Worm (Caenorhabditis elegans) whole organism, L2 larva: Measurements from ENCODE around the gene srx-134.

Experiments
- F13H6.1 ChIP-seq: sonication (generic microtip); optimal IDR thresholded peaks from 2 replicates; lab custom pipeline; 2016; ENCODE audit warnings: missing genetic modification characterization, missing compliant biosample characterization
- R02D3.7 ChIP-seq: fragments of 150-350 bp; optimal IDR thresholded peaks from 2 replicates; lab custom pipeline; 2014; ENCODE audit warnings: missing biosample characterization, missing genetic modification characterization
- Y55F3AM.14 ChIP-seq: fragments of 200-800 bp; sonication (Bioruptor generic); optimal IDR thresholded peaks from 2 replicates; lab custom pipeline; 2018; ENCODE audit warnings: mild to moderate bottlenecking, missing genetic modification characterization, missing compliant biosample characterization
- ZK546.5 ChIP-seq: sonication (generic microtip); optimal IDR thresholded peaks from 2 replicates; lab custom pipeline; 2017; ENCODE audit warnings: missing biosample characterization, missing genetic modification characterization
- alr-1 ChIP-seq: fragments of 150-350 bp; optimal IDR thresholded peaks from 2 replicates; lab custom pipeline; 2014; ENCODE audit warnings: missing biosample characterization, missing genetic modification characterization
- aly-2 ChIP-seq: fragments of 150-350 bp; optimal IDR thresholded peaks from 2 replicates; lab custom pipeline; 2014; ENCODE audit warnings: missing biosample characterization, missing genetic modification characterization
- ceh-16 ChIP-seq: fragments of 150-350 bp; optimal IDR thresholded peaks from 2 replicates; lab custom pipeline; 2014; ENCODE audit warnings: missing biosample characterization, missing genetic modification characterization
- ceh-82 ChIP-seq: fragments of 150-350 bp; optimal IDR thresholded peaks from 2 replicates; lab custom pipeline; 2014; ENCODE audit warnings: missing biosample characterization, missing genetic modification characterization
- crh-2 ChIP-seq: sonication (generic microtip); optimal IDR thresholded peaks from 2 replicates; lab custom pipeline; 2017; ENCODE audit warnings: missing biosample characterization, missing genetic modification characterization
- dmd-4 ChIP-seq: sonication (generic microtip); optimal IDR thresholded peaks from 2 replicates; lab custom pipeline; 2017; ENCODE audit warnings: missing biosample characterization, missing genetic modification characterization
- elt-1 ChIP-seq: fragments of 150-350 bp; optimal IDR thresholded peaks from 2 replicates; lab custom pipeline; 2014; ENCODE audit warnings: missing biosample characterization, missing genetic modification characterization
- elt-3 ChIP-seq: sonication (generic microtip); optimal IDR thresholded peaks from 2 replicates; lab custom pipeline; 2017; ENCODE audit warnings: missing biosample characterization, missing genetic modification characterization
- fos-1 ChIP-seq: fragments of 150-350 bp; optimal IDR thresholded peaks from 2 replicates; lab custom pipeline; 2014; ENCODE audit warnings: missing biosample characterization, missing genetic modification characterization
- lin-13 ChIP-seq: fragments of 150-350 bp; optimal IDR thresholded peaks from 2 replicates; lab custom pipeline; 2014; ENCODE audit warnings: missing biosample characterization, missing genetic modification reagents, missing genetic modification characterization
- lin-39 ChIP-seq: fragments of 150-350 bp; optimal IDR thresholded peaks from 2 replicates; lab custom pipeline; 2014; ENCODE audit warnings: missing biosample characterization, missing genetic modification reagents, missing genetic modification characterization
- mab-5 ChIP-seq: fragments of 150-350 bp; optimal IDR thresholded peaks from 2 replicates; lab custom pipeline; 2014; ENCODE audit warnings: missing biosample characterization, missing genetic modification characterization
- nhr-12 ChIP-seq: fragments of 150-350 bp; optimal IDR thresholded peaks from 2 replicates; lab custom pipeline; 2014; ENCODE audit warnings: missing biosample characterization, missing genetic modification characterization
- nhr-21 ChIP-seq: fragments of 150-350 bp; optimal IDR thresholded peaks from 2 replicates; lab custom pipeline; 2014; ENCODE audit warnings: missing biosample characterization, missing genetic modification characterization
- nhr-23 ChIP-seq: fragments of 150-350 bp; optimal IDR thresholded peaks from 2 replicates; lab custom pipeline; 2014; ENCODE audit warnings: missing biosample characterization, missing genetic modification reagents, missing genetic modification characterization
- nhr-237 ChIP-seq: fragments of 150-350 bp; optimal IDR thresholded peaks from 2 replicates; lab custom pipeline; 2014; ENCODE audit warnings: missing biosample characterization, missing genetic modification characterization
- nhr-25 ChIP-seq: fragments of 150-350 bp; sonication (generic microtip); optimal IDR thresholded peaks from 3 replicates; lab custom pipeline; 2014; ENCODE audit warnings: missing biosample characterization, missing genetic modification characterization
- nhr-6 ChIP-seq: fragments of 150-350 bp; optimal IDR thresholded peaks from 2 replicates; lab custom pipeline; 2014; ENCODE audit warnings: missing biosample characterization, missing genetic modification characterization
- nhr-77 ChIP-seq: fragments of 150-350 bp; optimal IDR thresholded peaks from 2 replicates; lab custom pipeline; 2014; ENCODE audit warnings: missing biosample characterization, missing genetic modification characterization
- peb-1 ChIP-seq: fragments of 150-350 bp; optimal IDR thresholded peaks from 2 replicates; lab custom pipeline; 2014; ENCODE audit warnings: missing biosample characterization, missing genetic modification characterization
- sem-4 ChIP-seq: fragments of 150-350 bp; optimal IDR thresholded peaks from 2 replicates; lab custom pipeline; 2014; ENCODE audit warnings: missing biosample characterization, missing genetic modification reagents, missing genetic modification characterization
- sma-9 ChIP-seq, 2 experiments: fragments of 150-350 bp in 1 of 2; sonication (generic microtip) in 1 of 2; optimal IDR thresholded peaks; 2 replicates each; lab custom pipeline; 2014 to 2016; ENCODE audit warnings: missing genetic modification characterization in 2 of 2, mild to moderate bottlenecking in 1 of 2, missing biosample characterization in 1 of 2, missing compliant biosample characterization in 1 of 2, missing genetic modification reagents in 1 of 2, moderate library complexity in 1 of 2
- snpc-4 ChIP-seq: fragments of 150-350 bp; optimal IDR thresholded peaks from 2 replicates; lab custom pipeline; 2014; ENCODE audit warnings: missing biosample characterization, missing genetic modification characterization
- unc-39 ChIP-seq: fragments of 150-350 bp; optimal IDR thresholded peaks from 2 replicates; lab custom pipeline; 2014; ENCODE audit warnings: missing biosample characterization, missing genetic modification characterization
- unc-62 ChIP-seq: fragments of 150-350 bp; optimal IDR thresholded peaks from 2 replicates; lab custom pipeline; 2014; ENCODE audit warnings: missing biosample characterization, missing genetic modification reagents, missing genetic modification characterization
- zag-1 ChIP-seq: fragments of 150-350 bp; optimal IDR thresholded peaks from 2 replicates; lab custom pipeline; 2014; ENCODE audit warnings: missing biosample characterization, missing genetic modification characterization
- ztf-1 ChIP-seq: fragments of 200-800 bp; sonication (Bioruptor generic); conservative IDR thresholded peaks from 2 replicates; pipeline ENCODE4 v1.3.6; 2022; ENCODE audit warnings: missing genetic modification characterization, missing compliant biosample characterization
- ztf-11 ChIP-seq: sonication (generic microtip); optimal IDR thresholded peaks from 2 replicates; lab custom pipeline; 2017; ENCODE audit warnings: missing biosample characterization, missing genetic modification characterization
- ztf-4 ChIP-seq: fragments of 150-350 bp; optimal IDR thresholded peaks from 2 replicates; lab custom pipeline; 2014; ENCODE audit warnings: missing biosample characterization, missing genetic modification characterization

The srx-134 gene

DNA sequence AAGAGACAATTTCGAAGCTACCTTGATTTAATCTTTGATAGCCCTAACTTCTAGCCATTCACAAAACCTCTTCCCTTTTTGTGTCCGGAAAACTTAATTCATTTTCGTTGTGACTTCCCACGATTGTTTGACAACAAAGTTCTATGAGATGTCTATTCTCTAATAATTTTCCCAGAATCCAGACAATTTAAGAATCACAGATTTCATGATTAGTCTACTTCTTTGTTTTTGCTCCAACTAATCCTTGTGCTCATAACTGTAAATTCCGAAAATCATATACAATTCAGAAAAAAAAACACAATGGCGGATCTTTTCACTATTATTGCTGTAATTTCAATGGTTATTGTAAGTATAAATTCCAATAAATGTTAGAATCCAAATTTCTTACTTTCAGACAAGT is 6.2 kb upstream of the srx-134 start, which contains the start of gene srx-137:
Gene srx-137, plus strand, starts transcription at position 301 of the 400 bp plus-strand sequence.
- TF ChIP-seq snpc-4 (tag; lab: Kevin White, UChicago) (no peak), nhr-237 (tag; lab: Kevin White, UChicago) (no peak), lin-39 (tag; lab: Kevin White, UChicago) (no peak), ztf-11 (no peak), mab-5 (tag; lab: Kevin White, UChicago) (no peak), unc-62 (GFP tag; lab: Kevin White, UChicago) (no peak), elt-1 (tag; lab: Kevin White, UChicago) (no peak), aly-2 (tag; lab: Kevin White, UChicago) (no peak), nhr-12 (tag; lab: Kevin White, UChicago) (no peak), ztf-1 (GFP tag; lab: Robert Waterston, UW) (no peak), Y55F3AM.14 (GFP tag; lab: Kevin White, UChicago) (no peak), lin-13 (no peak), fos-1 (tag; lab: Kevin White, UChicago) (no peak), R02D3.7 (tag; lab: Kevin White, UChicago) (no peak), sma-9 (GFP tag; optimal IDR thresholded peaks at IDR 0.05; lab: Kevin White, UChicago) (no peak), sma-9 (tag; optimal IDR thresholded peaks at IDR 0.05; lab: Kevin White, UChicago) (no peak), nhr-23 (tag; lab: Kevin White, UChicago) (no peak), nhr-6 (tag; lab: Kevin White, UChicago) (no peak)

DNA sequence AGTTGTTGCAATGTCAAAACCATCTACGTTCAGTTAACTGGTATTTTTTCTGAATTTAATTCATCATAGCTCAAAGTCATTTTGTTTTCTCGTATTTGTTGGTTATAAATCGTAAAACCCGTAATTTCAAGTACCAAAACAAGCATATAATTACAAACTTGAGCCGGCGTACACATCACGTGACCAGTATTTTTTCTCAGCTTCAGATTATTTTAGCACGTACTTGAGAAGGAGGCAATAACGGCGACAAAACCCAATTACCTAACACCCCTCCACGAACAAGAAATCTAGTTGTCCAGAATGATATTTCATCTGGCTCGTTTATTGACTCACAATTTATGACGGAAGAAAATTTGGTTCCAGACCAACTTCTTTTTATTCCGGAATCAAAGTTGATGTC is 2.6 kb upstream of the srx-134 start, which contains the start of gene srx-135:
Gene srx-135, plus strand, starts transcription at position 301 of the 400 bp plus-strand sequence.
- no peak for TF ChIP-seq ztf-4 (tag; lab: Kevin White, UChicago)
- no peak for TF ChIP-seq F13H6.1 (tag; lab: Kevin White, UChicago)
- TF ChIP-seq mab-5 (tag; lab: Kevin White, UChicago), result no peak
- no peak for TF ChIP-seq Y55F3AM.14 (GFP tag; lab: Kevin White, UChicago)
- no peak for TF ChIP-seq nhr-12 (tag; lab: Kevin White, UChicago)
- TF ChIP-seq alr-1 (tag; lab: Kevin White, UChicago), result no peak
- no peak for TF ChIP-seq sem-4
- TF ChIP-seq elt-1 (tag; lab: Kevin White, UChicago), result no peak
- TF ChIP-seq nhr-23 (tag; lab: Kevin White, UChicago), result no peak
- TF ChIP-seq ZK546.5 (tag; lab: Kevin White, UChicago), result no peak
- no peak for TF ChIP-seq dmd-4 (tag; lab: Kevin White, UChicago)
- TF ChIP-seq lin-39 (tag; lab: Kevin White, UChicago), result no peak
- TF ChIP-seq fos-1 (tag; lab: Kevin White, UChicago), result no peak
- no peak for TF ChIP-seq elt-3 (tag; lab: Kevin White, UChicago)
- TF ChIP-seq, all 48 proteins: peak for 0

DNA sequence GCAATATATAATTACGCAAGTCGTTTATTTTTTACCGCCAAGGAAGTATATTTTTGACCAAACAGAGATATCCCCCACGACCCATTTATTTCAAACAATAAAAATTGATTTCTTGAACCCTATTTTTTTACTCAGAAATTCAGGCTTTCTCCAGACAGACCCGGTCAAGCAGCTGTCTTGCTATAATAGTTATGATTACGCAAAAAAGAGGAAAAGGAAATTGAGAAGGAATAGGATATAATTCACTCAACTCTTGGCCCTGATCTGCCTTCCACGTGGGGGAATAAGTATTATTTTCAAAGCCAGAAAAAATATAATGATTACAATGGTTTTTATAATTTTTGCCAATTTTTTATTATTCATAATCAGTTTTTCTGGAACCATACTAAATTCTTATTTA is 856 bp upstream of the srx-134 start, which contains the start of gene srx-136:
Gene srx-136, plus strand, starts transcription at position 301 of the 400 bp plus-strand sequence.
- no peak for TF ChIP-seq ceh-16 (tag; lab: Kevin White, UChicago)
- no peak for TF ChIP-seq elt-3 (tag; lab: Kevin White, UChicago)
- TF ChIP-seq lin-13, result no peak

DNA sequence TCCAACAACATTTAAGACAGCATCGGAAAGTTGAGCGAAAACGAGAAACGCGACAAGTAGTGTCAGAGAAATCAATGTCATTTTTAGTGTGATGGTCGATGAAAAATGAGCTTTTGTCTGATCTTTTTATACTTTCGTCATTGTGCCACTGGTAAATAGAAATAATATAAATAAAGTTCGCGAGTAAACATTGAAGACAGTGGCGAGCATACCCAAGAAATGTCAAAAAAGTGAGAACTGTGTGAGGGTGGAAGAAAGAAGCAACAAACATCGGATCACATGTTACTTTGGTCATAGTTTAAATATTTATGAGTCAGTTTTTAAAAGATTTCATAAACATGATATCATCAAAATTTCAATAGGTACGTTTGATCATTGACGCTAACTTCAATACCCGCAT is 2.0 kb downstream of the srx-134 start, which contains the start of gene ttr-21:
Gene ttr-21, minus strand, starts transcription at position 100 of the 400 bp plus-strand sequence.
- no peak for TF ChIP-seq lin-39 (tag; lab: Kevin White, UChicago)
- peak; percentile 10 for TF ChIP-seq F13H6.1 (tag; lab: Kevin White, UChicago)

DNA sequence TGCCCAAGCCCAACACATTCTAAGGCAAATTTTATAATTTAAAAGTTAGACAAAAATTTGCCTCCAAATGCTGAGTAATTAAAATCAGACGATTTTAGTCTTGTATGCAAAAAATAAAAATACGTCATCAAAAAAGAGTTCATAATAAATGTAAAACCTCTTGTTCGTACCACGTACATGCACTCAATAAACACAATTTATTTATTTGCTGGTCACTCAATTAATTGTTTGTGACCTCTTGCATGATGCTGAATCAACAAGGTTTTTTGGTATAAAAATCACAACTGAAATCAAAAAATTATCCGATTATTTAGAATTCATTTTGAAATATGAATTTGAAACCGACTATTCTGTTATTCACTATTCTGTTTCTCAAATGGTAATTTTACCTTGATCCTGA is 6.1 kb downstream of the srx-134 start, which contains the start of gene hpx-2:
Gene hpx-2, plus strand, starts transcription at position 301 of the 400 bp plus-strand sequence.
- no peak for TF ChIP-seq ceh-82 (tag; lab: Kevin White, UChicago)
- no peak for TF ChIP-seq nhr-77
- no peak for TF ChIP-seq ztf-1 (GFP tag; lab: Robert Waterston, UW)

DNA sequence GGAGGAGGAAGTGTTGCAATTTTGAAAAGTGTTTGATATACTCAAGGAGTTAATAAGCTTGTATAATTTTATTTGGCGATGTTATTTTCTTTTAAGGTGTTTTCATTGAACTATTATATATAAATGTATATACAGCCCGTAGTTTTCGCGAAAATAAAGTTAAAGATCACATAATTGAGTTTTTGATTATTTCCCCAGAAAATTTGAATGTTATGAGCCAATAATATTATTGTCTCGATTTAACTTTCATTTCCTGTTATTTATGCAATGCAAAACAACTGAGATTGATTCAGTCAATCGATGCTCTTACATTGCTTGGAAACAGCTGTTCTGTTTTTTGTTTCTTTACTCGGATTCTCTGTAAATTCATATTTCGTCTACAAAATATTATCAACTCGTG is 7.9 kb downstream of the srx-134 start, which contains the start of gene srx-133:
Gene srx-133, plus strand, starts transcription at position 301 of the 400 bp plus-strand sequence.
- TF ChIP-seq unc-39 (tag; lab: Kevin White, UChicago), result no peak

DNA sequence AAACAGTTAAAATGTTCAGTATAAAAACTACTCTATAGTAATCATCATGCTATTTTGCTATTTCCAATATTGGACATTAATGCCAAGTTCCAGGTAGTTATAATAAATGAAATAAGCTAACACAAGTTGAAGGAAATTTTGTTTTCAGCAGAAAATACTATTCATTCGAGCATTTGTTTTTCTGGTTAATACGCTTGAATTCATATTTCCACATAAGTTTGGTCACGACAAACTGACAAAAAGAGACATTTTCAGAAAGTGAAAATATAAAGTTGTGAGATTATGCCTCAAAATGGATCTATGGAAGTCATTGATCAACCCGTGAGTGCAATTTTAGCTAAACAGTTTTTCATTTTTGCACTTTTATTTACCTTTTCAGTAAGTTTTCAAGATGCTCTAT is 11.1 kb downstream of the srx-134 start, which contains the start of gene srx-131:
Gene srx-131, plus strand, starts transcription at position 301 of the 400 bp plus-strand sequence.
- TF ChIP-seq nhr-6 (tag; lab: Kevin White, UChicago), result no peak
- no peak for TF ChIP-seq unc-62 (GFP tag; lab: Kevin White, UChicago)
- TF ChIP-seq nhr-21 (tag; lab: Kevin White, UChicago), result no peak
- TF ChIP-seq ceh-82 (tag; lab: Kevin White, UChicago), result no peak
- no peak for TF ChIP-seq sem-4
- no peak for TF ChIP-seq Y55F3AM.14 (GFP tag; lab: Kevin White, UChicago)
- no peak for TF ChIP-seq dmd-4 (tag; lab: Kevin White, UChicago)
- no peak for TF ChIP-seq zag-1 (tag; lab: Kevin White, UChicago)
- no peak for TF ChIP-seq ZK546.5 (tag; lab: Kevin White, UChicago)
- no peak for TF ChIP-seq crh-2 (tag; lab: Kevin White, UChicago)
- no peak for TF ChIP-seq peb-1 (tag; lab: Kevin White, UChicago)
- no peak for TF ChIP-seq alr-1 (tag; lab: Kevin White, UChicago)
- TF ChIP-seq nhr-25, result no peak
